Worm (Caenorhabditis elegans) whole organism, dauer: ENCODE measurements around the gene ugt-40.

ENCODE experiments used
- unc-62 ChIP-seq: sonication (generic microtip); optimal IDR thresholded peaks from 2 replicates; lab custom pipeline; 2017; ENCODE audit warnings: missing biosample characterization, missing genetic modification reagents, missing genetic modification characterization

Gene ugt-40

DNA sequence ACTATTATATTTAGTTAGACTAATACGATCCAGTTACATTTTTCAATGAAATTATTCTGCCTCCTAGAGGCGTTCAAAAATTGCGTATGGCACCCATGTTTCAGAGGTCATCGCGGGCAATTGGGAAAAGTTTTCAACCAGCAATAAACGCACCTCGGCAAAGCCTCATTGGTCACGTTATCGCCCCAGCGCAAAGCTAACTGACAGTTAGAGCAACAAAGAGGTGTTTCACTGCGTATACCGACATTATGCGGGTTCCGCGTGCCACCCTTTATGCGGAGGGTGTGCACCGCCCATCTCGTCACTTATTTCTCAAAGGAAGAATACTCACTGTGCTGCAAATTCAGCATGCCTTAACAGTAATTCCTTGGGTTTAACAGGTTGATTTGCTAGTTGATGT lies 897 bp upstream of the ugt-40 start:
- TF ChIP-seq unc-62 (GFP tag; lab: Kevin White, UChicago): no peak

DNA sequence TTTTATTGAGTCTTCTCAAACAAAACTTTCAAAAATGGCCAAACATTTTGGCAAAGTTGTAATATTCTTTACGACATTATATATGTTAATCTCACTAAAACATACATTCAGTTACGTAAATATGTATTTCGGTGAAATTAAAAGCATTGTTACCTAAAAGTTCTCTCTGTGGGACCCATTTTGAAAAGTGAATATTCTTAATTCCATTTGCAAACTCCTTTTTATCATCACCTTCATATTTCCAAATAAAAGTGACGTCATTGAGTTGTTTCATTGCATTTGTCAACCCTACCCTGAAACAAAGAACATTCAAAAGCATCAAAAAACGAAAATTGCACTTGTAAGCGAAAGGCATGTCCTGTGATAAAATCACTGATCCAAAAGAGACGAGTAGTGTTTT lies 1.4 kb downstream of the ugt-40 start:
- TF ChIP-seq unc-62 (GFP tag; lab: Kevin White, UChicago): no peak

ce11 chrV:7138320-7138719 lies 3.4 kb downstream of the ugt-40 start, which contains the start of gene str-112:
str-112 (minus strand) TSS chrV:7138420.
- TF ChIP-seq unc-62 (GFP tag; lab: Kevin White, UChicago): no peak

- TF ChIP-seq unc-62 (GFP tag; lab: Kevin White, UChicago): no peak
Observed at ce11 chrV:7136859-7137258, 4.9 kb downstream of the ugt-40 start.

- TF ChIP-seq unc-62 (GFP tag; lab: Kevin White, UChicago): no peak
Observed at ce11 chrV:7133963-7134362, 7.8 kb downstream of the ugt-40 start, which contains the start of gene F10D2.16. F10D2.16 (plus strand) TSS chrV:7134263.

- no peak for TF ChIP-seq unc-62 (GFP tag; lab: Kevin White, UChicago)
Observed at ce11 chrV:7132248-7132647, 9.5 kb downstream of the ugt-40 start, which contains the start of gene sre-10. sre-10 (plus strand) TSS chrV:7132548.

ce11 chrV:7130974-7131373 lies 10.8 kb downstream of the ugt-40 start, which contains the start of gene srx-36:
srx-36 (minus strand) TSS chrV:7131074.
- TF ChIP-seq unc-62 (GFP tag; lab: Kevin White, UChicago): no peak

DNA sequence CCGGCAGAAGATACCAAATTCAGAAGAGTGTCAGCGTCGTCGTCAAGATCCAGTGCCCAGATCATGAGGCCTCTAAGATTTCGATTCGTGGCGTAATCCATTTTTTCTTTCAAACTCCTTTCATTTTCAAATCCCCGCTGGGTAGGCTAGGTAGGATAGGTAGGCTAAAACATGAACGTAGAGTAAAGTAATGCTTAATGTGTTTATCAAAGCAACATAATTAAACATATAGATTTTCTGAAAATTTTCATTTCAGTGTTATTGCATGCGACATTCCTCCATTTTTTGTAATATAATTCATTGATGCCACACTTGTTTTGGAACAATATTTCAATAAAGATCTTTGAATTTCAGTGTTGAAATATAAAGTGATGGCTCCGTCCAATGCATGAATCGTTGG lies 12.3 kb downstream of the ugt-40 start, which contains the start of gene T01C4.8:
Gene T01C4.8 (minus strand): TSS at position 101 of the 400 bp plus-strand sequence.
- no peak for TF ChIP-seq unc-62 (GFP tag; lab: Kevin White, UChicago)

- no peak for TF ChIP-seq unc-62 (GFP tag; lab: Kevin White, UChicago)
Observed at ce11 chrV:7123979-7124378, 17.8 kb downstream of the ugt-40 start.

DNA sequence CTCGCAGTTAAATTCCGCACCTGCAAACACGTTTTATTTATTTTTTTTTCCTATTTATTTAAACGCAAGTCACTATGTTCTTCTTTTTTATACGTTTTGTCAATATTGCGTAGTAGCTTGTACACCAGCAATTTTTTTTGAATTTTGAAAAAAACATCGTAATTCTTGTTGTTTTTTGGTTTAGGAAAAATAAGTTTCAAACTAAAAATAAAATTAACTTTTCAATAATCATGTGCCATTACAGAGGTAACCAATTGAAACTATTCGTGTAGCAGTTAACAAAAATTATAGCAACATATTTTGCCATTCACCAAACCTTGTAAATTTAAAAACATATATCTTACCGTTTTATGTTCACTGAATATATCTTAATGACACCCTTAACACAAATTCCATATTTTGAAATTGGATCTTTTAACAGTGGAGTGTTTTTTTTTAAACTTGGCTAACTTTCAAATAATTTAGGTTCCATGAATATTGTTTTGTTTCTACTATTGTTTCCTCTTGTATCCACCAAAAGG lies 18.5 kb downstream of the ugt-40 start, which contains the start of gene lmd-5:
Gene lmd-5 (plus strand): TSS at position 471 of the 521 bp plus-strand sequence.
- TF ChIP-seq unc-62 (GFP tag; lab: Kevin White, UChicago): no peak

- no peak for TF ChIP-seq unc-62 (GFP tag; lab: Kevin White, UChicago)
Observed at ce11 chrV:7120168-7120567, 21.6 kb downstream of the ugt-40 start, which contains the start of gene srx-34. srx-34 (minus strand) TSS chrV:7120268.

- no peak for TF ChIP-seq unc-62 (GFP tag; lab: Kevin White, UChicago)
Observed at ce11 chrV:7118796-7119195, 23.0 kb downstream of the ugt-40 start, which contains the start of gene srx-33. srx-33 (minus strand) TSS chrV:7118896.

- no peak for TF ChIP-seq unc-62 (GFP tag; lab: Kevin White, UChicago)
Observed at ce11 chrV:7112223-7112622, 29.5 kb downstream of the ugt-40 start.

DNA sequence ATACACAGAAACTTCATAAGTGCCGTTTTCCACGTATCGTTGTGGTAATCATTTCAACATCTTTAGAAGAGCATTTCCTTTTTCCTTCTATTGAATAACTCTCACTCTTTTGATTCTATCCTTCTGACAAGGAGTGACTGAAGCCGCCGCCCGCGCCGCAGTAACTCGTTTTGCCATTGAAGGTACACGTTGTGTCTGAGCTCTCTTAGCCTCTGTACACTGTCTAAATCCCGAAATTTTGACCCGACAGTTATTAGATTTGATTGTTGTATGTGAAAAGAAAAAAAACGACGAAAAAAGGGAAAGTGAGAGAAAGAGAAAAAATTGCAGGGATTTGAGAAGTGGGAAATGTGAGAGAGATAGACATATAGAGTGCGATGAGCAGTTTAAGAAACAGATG lies 30.5 kb downstream of the ugt-40 start:
- TF ChIP-seq unc-62 (GFP tag; lab: Kevin White, UChicago): no peak

ce11 chrV:7110370-7110769 lies 31.4 kb downstream of the ugt-40 start:
- TF ChIP-seq unc-62 (GFP tag; lab: Kevin White, UChicago): no peak

DNA sequence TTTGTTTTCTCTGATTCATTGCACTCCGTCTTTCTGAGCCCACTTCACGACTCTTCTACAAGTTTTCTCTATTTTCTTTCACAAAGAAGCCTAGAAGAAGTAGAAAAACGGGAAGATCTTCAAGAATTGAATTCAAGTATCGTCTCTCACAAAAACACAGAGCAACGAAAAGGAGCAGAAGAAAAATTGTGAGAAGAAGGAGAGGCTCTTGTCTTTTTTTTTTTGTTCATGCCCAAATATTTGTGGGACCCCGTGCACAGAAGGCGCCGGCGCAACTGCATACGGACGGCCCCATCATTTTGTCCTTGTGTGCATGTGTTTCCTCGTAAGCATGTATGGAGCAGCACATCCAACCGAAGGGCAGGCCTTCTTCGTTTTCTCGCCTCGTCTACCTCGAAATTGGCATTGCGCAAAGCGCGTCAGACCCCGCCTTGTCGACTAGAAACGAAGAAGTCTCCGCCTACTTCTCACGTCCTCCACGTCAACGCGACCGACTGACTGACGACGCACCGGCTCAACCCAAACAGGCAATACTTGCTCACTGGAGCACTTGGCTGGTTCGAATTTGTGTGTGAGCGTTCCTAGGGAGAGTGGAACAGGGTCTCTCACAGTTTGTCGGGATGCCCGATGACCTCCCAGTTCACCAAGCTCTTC lies 35.1 kb downstream of the ugt-40 start:
- no peak for TF ChIP-seq unc-62 (GFP tag; lab: Kevin White, UChicago)

- no peak for TF ChIP-seq unc-62 (GFP tag; lab: Kevin White, UChicago)
Observed at ce11 chrV:7103247-7103646, 38.5 kb downstream of the ugt-40 start, which contains the start of gene odr-2. odr-2 (plus strand) TSS chrV:7103547.
